Worm (Caenorhabditis elegans) whole organism, dauer: Measurements from ENCODE around the gene Y53C12A.8.
"Not testable (repeated sequence)": the region's sequence is repeated elsewhere in the genome, so short reads cannot be mapped to it uniquely, and the experiment has no call there.

Experiments used
- unc-62 ChIP-seq: sonication (generic microtip); optimal IDR thresholded peaks from 2 replicates; lab custom pipeline; 2017; ENCODE audit warnings: missing biosample characterization, missing genetic modification reagents, missing genetic modification characterization

Gene Y53C12A.8

DNA sequence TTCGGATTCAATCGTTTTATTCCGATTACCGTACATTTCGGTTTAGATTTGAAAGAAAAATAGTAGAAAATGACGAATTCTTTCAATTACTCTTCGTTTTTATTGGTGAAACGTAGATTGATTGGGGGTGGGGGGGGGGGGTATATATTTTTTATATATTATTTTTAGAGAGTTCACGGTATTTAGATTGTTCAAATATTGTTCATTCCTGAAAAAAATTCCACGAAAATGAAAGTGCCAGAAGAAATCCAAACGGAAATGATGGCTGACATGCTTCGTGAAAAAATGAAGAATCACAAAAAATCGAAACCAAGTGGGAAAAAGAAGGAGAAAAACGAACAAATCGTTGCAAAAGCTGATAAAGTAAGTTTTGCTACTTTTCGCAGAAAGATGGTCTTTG, at the start of gene Y53C12A.8, which contains the start of gene Y53C12A.7:
Gene Y53C12A.8, minus strand, starts transcription at position 101 of the 400 bp plus-strand sequence.
Gene Y53C12A.7, plus strand, starts transcription at position 181 of the 400 bp plus-strand sequence.
- no peak for TF ChIP-seq unc-62 (GFP tag; lab: Kevin White, UChicago)

DNA sequence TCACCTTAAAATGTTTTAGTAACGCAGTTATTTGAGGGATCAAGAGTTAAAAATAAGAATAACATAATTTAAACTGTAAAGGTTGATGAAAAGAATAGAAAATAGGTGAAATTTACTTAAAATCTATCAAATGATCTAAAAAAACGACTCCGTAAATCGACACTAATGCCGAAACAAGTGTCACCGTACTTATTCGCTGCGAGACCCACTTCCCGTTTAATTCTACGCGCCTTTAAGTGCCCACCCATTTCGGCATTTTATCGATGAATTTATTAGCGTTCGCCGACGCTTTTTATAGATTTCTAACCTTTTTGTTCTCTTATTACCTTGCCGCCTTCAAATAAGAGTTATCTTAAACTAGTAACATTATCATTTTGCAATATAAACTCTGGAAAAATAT, 45.8 kb upstream of the Y53C12A.8 start, which contains the start of the genes Y53C12B.1 and nos-3:
Gene Y53C12B.1, minus strand, starts transcription at position 10 of the 400 bp plus-strand sequence.
Gene nos-3, plus strand, starts transcription at position 248 of the 400 bp plus-strand sequence.
- TF ChIP-seq unc-62 (GFP tag; lab: Kevin White, UChicago): no peak

DNA sequence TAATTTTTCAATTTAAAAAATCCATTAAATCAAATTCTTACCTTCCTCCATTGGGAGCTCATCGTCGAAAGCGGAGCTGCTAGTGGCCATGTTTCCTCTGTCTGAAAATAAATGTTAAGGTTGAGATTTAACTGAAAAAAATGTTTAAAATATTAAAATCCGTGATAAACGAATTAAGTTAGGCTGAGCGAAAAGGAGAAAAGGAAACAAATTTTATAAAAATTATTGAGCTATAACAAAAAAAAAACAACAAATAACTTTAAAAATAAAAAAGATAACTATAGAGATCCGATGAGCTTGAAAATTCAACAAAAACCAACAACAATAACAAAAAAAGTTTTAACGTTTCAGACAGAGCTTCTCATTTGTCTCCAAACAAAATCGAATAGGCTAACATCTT, 42.5 kb upstream of the Y53C12A.8 start, which contains the start of gene pno-1:
Gene pno-1, minus strand, starts transcription at position 101 of the 400 bp plus-strand sequence.
- no peak for TF ChIP-seq unc-62 (GFP tag; lab: Kevin White, UChicago)

DNA sequence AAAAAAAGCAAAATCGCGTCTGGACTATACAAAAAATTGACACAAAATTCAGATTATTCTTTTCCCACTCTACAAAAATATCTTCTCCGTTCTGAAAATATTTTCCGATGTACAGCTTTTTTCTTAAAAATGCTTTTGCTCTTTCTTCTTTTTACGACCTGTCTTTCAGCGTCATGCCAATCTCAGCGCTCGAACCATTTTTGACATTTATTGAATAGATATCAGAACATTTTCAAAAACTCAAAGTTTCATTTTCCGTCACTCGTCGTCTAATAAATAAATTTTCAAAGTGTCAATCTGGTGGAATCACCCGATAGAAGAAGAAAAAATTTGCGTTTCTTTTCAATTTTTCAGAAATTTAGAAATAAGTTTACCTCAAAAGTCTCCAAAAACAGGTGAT, 41.1 kb upstream of the Y53C12A.8 start:
- no peak for TF ChIP-seq unc-62 (GFP tag; lab: Kevin White, UChicago)

DNA sequence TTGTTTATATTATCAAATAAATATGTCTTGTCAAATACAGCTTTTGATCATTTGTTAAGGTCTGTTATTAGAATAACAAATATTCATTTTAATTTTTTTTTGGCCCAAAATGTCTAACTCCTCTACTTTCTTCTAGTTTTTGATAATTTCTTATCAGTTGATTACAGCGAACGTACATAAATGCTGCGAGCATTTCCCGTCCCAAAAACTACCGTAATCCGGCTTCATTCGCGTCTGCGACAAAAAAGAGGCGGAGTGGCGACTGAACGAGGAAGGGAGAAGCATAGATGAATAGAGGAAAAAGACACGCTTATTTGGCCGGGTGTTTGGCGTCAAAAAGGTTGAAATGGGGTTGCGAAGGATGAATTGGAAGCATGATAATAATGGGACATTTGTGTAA, 40.3 kb upstream of the Y53C12A.8 start:
- TF ChIP-seq unc-62 (GFP tag; lab: Kevin White, UChicago): no peak

DNA sequence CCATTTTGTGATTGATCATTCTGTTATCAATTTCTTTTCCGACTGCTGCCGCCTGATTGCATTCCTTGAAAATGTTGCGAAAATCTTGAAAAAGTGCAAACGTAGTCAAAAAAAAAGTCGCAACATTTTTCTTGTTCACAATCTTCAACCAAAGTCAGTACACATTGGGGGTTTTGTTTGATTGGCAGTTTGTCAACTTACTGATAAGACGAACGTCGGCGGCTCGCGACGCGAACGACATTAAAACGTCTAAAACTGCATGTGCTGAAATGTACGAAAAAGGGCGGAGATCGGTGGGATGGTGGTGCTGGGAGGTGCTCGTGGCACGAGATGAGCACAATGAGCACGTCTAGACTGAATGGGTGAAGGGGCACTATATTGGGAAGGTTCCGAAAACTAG, 38.6 kb upstream of the Y53C12A.8 start:
- no peak for TF ChIP-seq unc-62 (GFP tag; lab: Kevin White, UChicago)

DNA sequence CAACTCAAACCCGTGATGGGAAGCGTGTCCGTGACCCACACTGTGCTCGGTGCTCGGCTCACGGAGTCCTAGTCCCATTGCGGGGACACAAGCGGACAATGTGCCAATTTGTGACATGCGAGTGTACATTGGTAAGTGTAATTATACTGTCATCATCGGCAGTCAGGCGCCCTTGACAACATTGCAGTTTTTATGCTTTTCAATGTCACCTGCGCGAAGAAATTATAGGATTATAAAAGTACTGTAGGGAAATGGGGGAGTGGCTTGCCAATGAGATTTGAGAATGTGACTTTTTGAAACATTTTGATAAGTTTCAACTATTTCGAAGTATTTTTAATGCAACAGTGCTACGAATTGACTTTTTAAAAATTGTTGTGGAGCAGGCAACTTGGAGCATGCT, 35.5 kb upstream of the Y53C12A.8 start:
- TF ChIP-seq unc-62 (GFP tag; lab: Kevin White, UChicago): no peak

DNA sequence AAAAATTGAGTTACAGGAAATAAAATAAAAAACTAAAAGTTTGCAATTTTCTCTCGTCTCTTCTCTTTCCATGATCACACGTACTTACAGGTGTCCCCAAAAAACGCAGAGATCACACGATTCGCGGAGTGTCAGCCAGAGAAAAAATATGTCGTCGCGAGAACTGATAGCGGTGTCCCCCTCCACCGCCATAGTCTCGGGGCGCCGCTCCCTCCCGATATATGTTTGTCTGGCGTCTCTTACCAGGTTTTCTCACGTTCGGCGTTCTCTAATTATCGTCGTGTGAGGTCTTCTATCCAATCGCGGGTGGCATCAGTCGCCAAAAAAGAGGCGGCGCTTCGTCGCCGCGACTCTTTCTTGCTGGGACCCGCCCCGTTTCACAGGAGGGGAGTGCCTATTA, 31.5 kb upstream of the Y53C12A.8 start, which contains the start of gene mab-3:
Gene mab-3, plus strand, starts transcription at position 328 of the 400 bp plus-strand sequence.
- TF ChIP-seq unc-62 (GFP tag; lab: Kevin White, UChicago): not testable (repeated sequence)

DNA sequence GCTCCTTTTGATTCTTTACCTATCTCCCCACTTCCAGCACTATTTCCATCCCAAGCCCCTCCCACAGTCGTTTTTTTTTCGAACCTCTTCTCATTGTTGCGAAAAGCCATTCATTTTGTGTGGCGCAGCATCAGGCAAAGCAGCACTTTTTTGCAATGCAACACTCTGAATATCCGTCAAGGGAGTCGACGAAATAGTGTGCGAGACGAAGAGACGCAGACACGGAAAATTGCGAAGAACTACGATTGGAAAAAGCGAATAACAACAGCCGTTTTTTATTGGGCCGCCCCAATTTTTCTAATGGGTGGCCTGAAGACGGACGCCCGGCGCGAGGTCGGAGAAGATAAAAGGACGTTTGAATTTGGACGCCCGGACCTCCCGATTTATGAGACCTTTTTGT, 29.6 kb upstream of the Y53C12A.8 start:
- TF ChIP-seq unc-62 (GFP tag; lab: Kevin White, UChicago): no peak

DNA sequence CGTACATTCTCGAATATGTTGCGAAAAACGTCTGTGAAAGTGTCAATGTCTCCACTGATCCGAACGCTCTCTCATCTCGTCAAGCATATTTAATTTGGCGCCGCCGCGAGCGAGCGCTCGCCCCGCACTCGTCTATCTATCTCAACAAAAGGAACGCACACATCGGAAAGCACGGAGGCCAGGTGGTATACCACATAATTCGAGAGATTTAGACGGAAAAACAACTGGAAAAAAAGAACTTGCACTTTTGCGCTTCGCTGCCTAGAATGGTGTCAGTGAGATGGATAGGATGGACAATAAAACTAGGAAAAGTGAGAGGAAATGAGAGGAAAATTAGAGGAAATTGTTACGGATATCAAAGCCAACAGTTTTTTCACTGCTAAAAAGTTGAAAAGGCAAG, 28.9 kb upstream of the Y53C12A.8 start:
- no peak for TF ChIP-seq unc-62 (GFP tag; lab: Kevin White, UChicago)

DNA sequence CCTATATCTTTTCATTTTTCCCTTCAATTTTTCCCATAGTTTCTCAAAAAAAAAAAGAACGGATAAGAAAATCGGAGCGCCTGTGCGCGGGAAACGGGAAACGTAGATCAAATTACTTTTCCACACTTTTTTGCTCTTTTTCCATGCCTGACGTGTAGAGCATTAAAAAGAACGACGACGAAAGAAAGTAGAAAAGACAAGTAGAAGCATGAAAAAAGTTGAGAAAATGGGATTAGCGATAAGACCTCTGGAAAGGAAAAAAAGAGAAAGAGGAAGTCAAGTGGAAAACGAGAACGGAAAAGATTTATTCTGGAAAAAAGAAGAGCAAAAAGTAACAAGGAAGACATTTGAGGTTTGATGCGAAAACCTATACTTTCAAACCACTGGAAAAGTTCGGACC, 28.2 kb upstream of the Y53C12A.8 start:
- no peak for TF ChIP-seq unc-62 (GFP tag; lab: Kevin White, UChicago)

DNA sequence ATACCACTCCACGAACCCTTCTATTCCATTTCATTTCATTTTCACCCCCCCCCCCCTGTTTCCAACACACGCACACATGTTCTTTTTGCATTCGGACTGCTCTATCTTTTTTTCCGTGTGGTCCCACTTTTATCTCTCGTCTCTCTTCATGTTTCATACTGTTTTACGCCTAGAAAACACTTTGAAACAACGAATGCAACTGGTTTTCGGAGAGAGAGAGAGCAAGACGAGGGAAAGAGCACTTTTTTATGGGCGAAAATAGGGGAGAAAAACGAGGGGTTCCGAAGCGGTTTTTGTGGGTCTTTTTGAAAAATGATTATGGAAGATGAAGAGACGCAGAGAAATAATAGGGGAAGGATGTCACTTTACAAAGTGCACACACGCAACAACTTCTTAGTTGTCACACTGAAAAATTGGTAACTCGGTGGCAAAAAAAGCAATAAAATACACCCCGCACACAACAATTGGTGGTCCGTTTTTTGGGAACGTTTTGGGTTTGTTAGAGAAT, 27.0 kb upstream of the Y53C12A.8 start:
- no peak for TF ChIP-seq unc-62 (GFP tag; lab: Kevin White, UChicago)

DNA sequence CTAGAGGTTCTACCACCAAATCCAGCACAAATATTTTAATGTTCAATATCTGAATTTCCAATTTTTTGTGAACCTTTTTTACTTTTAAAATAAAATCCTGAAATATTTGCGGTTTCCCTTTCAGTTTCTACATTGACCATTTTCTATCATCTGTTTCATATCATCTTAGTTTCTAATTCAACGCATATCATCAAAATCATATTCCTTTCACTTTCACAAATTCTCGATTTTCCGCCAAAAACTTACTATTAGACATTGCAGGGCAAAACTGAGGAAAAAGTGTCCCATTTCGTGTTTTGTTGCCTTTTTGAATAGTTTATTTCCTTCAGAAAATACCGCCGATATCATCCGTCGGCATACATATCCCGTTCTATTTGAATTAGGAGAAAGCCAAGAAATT, 24.8 kb upstream of the Y53C12A.8 start:
- no peak for TF ChIP-seq unc-62 (GFP tag; lab: Kevin White, UChicago)

DNA sequence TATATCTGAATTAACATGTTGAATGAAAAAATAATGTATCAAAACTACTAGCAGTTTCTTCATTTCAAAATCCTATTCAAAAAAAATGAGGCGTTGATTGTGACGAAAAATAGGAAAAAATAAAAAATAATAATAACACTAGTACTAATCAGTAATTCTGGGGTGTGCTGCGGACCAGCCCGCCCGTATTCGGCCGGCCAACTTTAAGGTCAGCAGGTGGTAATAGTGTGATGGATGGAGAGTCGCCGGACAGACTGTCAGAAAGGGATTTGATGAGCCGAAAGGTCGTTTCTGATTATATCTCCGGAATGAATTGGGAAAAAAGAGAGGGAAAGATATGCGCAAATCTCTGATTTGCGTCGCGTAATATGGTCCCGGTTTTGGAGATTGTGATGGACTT, 24.2 kb upstream of the Y53C12A.8 start, which contains the start of gene cutl-2:
Gene cutl-2, minus strand, starts transcription at position 210 of the 400 bp plus-strand sequence.
- TF ChIP-seq unc-62 (GFP tag; lab: Kevin White, UChicago): no peak

DNA sequence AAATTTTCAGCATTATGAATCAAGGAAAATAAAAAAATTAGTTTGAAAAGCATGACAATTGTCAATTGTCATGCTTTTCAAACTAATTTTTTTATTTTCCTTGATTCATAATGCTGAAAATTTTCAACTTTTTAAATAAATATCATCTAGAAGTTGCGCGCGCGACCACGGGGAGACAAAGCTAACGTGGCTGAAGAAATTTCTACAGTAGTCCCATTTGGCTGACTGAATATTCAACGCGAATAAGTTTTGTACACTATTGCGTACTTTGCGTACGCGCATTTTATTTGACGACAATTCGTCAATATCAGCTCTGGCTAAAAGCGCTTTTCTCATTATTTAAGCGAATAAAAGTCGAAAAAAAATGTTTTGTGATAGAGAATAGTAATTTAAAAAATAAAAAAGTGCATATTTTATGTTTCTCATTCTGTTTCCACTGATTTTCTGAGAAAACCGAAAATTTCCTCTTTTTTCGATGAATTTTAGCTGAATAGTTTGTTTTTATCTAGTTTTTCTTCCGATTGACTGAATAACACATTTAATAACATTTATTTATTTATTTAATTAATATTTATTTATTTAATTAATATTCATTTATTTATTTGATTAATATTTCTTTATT, 18.5 kb upstream of the Y53C12A.8 start, which contains the start of gene Y53C12A.11:
Gene Y53C12A.11, minus strand, starts transcription at position 68 of the 622 bp plus-strand sequence.
- TF ChIP-seq unc-62 (GFP tag; lab: Kevin White, UChicago): not testable (repeated sequence)

DNA sequence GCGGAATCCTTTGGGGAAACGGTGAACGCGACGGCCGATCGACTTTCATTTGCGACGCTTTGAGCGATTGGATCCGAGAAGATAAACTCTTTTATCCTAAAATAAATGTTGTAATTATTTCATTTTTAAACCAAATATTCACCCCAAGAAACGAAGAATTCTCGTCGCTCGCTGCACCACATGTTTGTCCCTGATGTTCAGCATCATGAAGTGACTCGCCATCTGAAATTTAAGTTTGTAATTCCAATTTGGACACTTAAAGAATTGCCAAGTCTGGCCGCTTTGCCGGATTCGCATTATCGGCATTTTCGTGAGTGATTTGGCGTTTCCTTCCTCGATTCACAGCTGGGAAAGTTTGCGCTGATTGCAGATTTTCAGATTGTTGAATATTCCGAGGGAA, 17.6 kb upstream of the Y53C12A.8 start, which contains the start of gene Y53C12A.6:
Gene Y53C12A.6, minus strand, starts transcription at position 101 of the 400 bp plus-strand sequence.
- TF ChIP-seq unc-62 (GFP tag; lab: Kevin White, UChicago): no peak
